Fruit fly (Drosophila melanogaster) whole organism, embryonic: Measurements from ENCODE around the gene CG6511.

Source experiments
- CG10979 ChIP-seq: fragments of 200-800 bp; sonication (Bioruptor generic); optimal IDR thresholded peaks from 2 replicates; lab custom pipeline; 2018; ENCODE audit warnings: missing biosample characterization, mild to moderate bottlenecking, missing genetic modification characterization, moderate library complexity
- CG13775 ChIP-seq: fragments of 200-800 bp; sonication (Bioruptor generic); optimal IDR thresholded peaks from 3 replicates; lab custom pipeline; 2017; ENCODE audit warnings: missing biosample characterization, mild to moderate bottlenecking, missing genetic modification characterization
- CG14860 ChIP-seq: fragments of 200-800 bp; sonication (Bioruptor generic); IDR thresholded peaks from 3 replicates; pipeline ENCODE4 v1.3.6; 2022; ENCODE audit warnings: missing biosample characterization, missing genetic modification characterization; ENCODE audit not compliant: partially characterized antibody
- CG8944 ChIP-seq: fragments of 200-800 bp; sonication (Bioruptor generic); optimal IDR thresholded peaks from 3 replicates; lab custom pipeline; 2016; ENCODE audit warnings: missing biosample characterization, missing genetic modification characterization
- fd96Cb ChIP-seq: fragments of 200-800 bp; sonication (Bioruptor generic); optimal IDR thresholded peaks from 2 replicates; lab custom pipeline; 2018; ENCODE audit warnings: missing biosample characterization, mild to moderate bottlenecking, missing genetic modification characterization, moderate library complexity
- ftz-f1 ChIP-seq: fragments of 200-800 bp; sonication (Bioruptor generic); optimal IDR thresholded peaks from 2 replicates; lab custom pipeline; 2016; ENCODE audit warnings: missing biosample characterization, missing genetic modification characterization
- jigr1 ChIP-seq: fragments of 200-800 bp; sonication (Bioruptor generic); IDR thresholded peaks from 3 replicates; pipeline ENCODE4 v1.3.6; 2022; ENCODE audit warnings: missing biosample characterization, missing genetic modification characterization
- slou ChIP-seq: fragments of 200-800 bp; sonication (Bioruptor generic); optimal IDR thresholded peaks from 3 replicates; lab custom pipeline; 2016; ENCODE audit warnings: missing biosample characterization, missing genetic modification characterization
- ttk ChIP-seq: fragments of 200-800 bp; sonication (Bioruptor generic); IDR thresholded peaks from 2 replicates; pipeline ENCODE4 v2.1.2; 2022; ENCODE audit warnings: missing biosample characterization, missing genetic modification characterization

dm6 chr3L:8673377-8674000, 47.6 kb upstream of the CG6511 start:
- TF ChIP-seq ftz-f1 (GFP tag; lab: Kevin White, UChicago) (no peak), CG13775 (GFP tag; lab: Kevin White, UChicago) (no peak), CG8944 (GFP tag; lab: Kevin White, UChicago) (no peak), ttk (GFP tag; lab: Robert Waterston, UW) (no peak), CG10979 (tag; lab: Kevin White, UChicago) (no peak), slou (GFP tag; lab: Kevin White, UChicago) (no peak), CG14860 (GFP tag; lab: Robert Waterston, UW) (no peak), fd96Cb (tag; lab: Kevin White, UChicago) (no peak), jigr1 (GFP tag; lab: Robert Waterston, UW) (no peak)
